Worm (Caenorhabditis elegans) whole organism, mixed stage, embryonic: ENCODE results near the gene R02E4.2.

Experiments used
- M03D4.4 ChIP-seq: sonication (generic microtip); optimal IDR thresholded peaks from 2 replicates; lab custom pipeline; 2017; ENCODE audit warnings: mild to moderate bottlenecking, missing genetic modification characterization, missing compliant biosample characterization
- ceh-39 ChIP-seq: fragments of 150-350 bp; optimal IDR thresholded peaks from 2 replicates; lab custom pipeline; 2014; ENCODE audit warnings: missing biosample characterization, missing genetic modification characterization
- ceh-43 ChIP-seq: fragments of 200-800 bp; sonication (Bioruptor generic); optimal IDR thresholded peaks from 2 replicates; lab custom pipeline; 2018; ENCODE audit warnings: mild to moderate bottlenecking, missing genetic modification characterization, moderate library complexity, missing compliant biosample characterization
- ces-1 ChIP-seq: fragments of 150-350 bp; optimal IDR thresholded peaks from 2 replicates; lab custom pipeline; 2014; ENCODE audit warnings: missing biosample characterization, missing genetic modification reagents, missing genetic modification characterization
- cnd-1 ChIP-seq: fragments of 200-800 bp; sonication (Bioruptor generic); optimal IDR thresholded peaks from 2 replicates; lab custom pipeline; 2018; ENCODE audit warnings: mild to moderate bottlenecking, missing genetic modification characterization, missing compliant biosample characterization
- elt-1 ChIP-seq: sonication (generic microtip); optimal IDR thresholded peaks from 2 replicates; lab custom pipeline; 2017; ENCODE audit warnings: missing genetic modification characterization, mild to moderate bottlenecking, missing compliant biosample characterization, antibody characterized with exemption, moderate library complexity, borderline replicate concordance; ENCODE audit not compliant: insufficient read depth
- elt-3 ChIP-seq: fragments of 150-350 bp; optimal IDR thresholded peaks from 2 replicates; lab custom pipeline; 2014; ENCODE audit warnings: missing biosample characterization, missing genetic modification characterization
- flh-1 ChIP-seq: fragments of 200-800 bp; sonication (Bioruptor generic); optimal IDR thresholded peaks from 2 replicates; lab custom pipeline; 2018; ENCODE audit warnings: mild to moderate bottlenecking, missing genetic modification characterization, moderate library complexity, missing compliant biosample characterization
- ham-2 ChIP-seq: fragments of 200-800 bp; sonication (Bioruptor generic); optimal IDR thresholded peaks from 2 replicates; lab custom pipeline; 2018; ENCODE audit warnings: mild to moderate bottlenecking, missing genetic modification characterization, missing compliant biosample characterization
- hlh-1 ChIP-seq: fragments of 150-350 bp; optimal IDR thresholded peaks from 2 replicates; lab custom pipeline; 2014; ENCODE audit warnings: missing biosample characterization, missing genetic modification reagents, missing genetic modification characterization
- lin-13 ChIP-seq: fragments of 150-350 bp; optimal IDR thresholded peaks from 2 replicates; lab custom pipeline; 2014; ENCODE audit warnings: missing biosample characterization, missing genetic modification characterization
- lin-32 ChIP-seq: fragments of 200-800 bp; sonication (Bioruptor generic); optimal IDR thresholded peaks from 2 replicates; lab custom pipeline; 2018; ENCODE audit warnings: mild to moderate bottlenecking, missing genetic modification characterization, missing compliant biosample characterization
- lsy-2 ChIP-seq: fragments of 150-350 bp; optimal IDR thresholded peaks from 2 replicates; lab custom pipeline; 2014; ENCODE audit warnings: missing biosample characterization, missing genetic modification characterization
- mab-5 ChIP-seq: fragments of 150-350 bp; optimal IDR thresholded peaks from 2 replicates; lab custom pipeline; 2014; ENCODE audit warnings: missing biosample characterization, missing genetic modification characterization
- mep-1 ChIP-seq: fragments of 150-350 bp; optimal IDR thresholded peaks from 2 replicates; lab custom pipeline; 2017; ENCODE audit warnings: missing biosample characterization, missing genetic modification reagents, missing genetic modification characterization, inconsistent platforms
- mls-2 ChIP-seq: sonication (generic microtip); optimal IDR thresholded peaks from 2 replicates; lab custom pipeline; 2016; ENCODE audit warnings: mild to moderate bottlenecking, missing genetic modification characterization, moderate library complexity, missing compliant biosample characterization
- nhr-2 ChIP-seq: fragments of 150-350 bp; optimal IDR thresholded peaks from 2 replicates; lab custom pipeline; 2014; ENCODE audit warnings: missing biosample characterization, missing genetic modification characterization
- nhr-28 ChIP-seq: fragments of 150-350 bp; optimal IDR thresholded peaks from 2 replicates; lab custom pipeline; 2014; ENCODE audit warnings: missing biosample characterization, missing genetic modification characterization
- nhr-76 ChIP-seq: sonication (generic microtip); optimal IDR thresholded peaks from 2 replicates; lab custom pipeline; 2017; ENCODE audit warnings: missing biosample characterization, missing genetic modification characterization
- sem-2 ChIP-seq: fragments of 200-800 bp; sonication (Bioruptor generic); optimal IDR thresholded peaks from 2 replicates; lab custom pipeline; 2018; ENCODE audit warnings: mild to moderate bottlenecking, missing genetic modification characterization, missing compliant biosample characterization
- snpc-4 ChIP-seq: fragments of 150-350 bp; optimal IDR thresholded peaks from 2 replicates; lab custom pipeline; 2014; ENCODE audit warnings: missing biosample characterization, missing genetic modification characterization
- unc-120 ChIP-seq: sonication (generic microtip); optimal IDR thresholded peaks from 2 replicates; lab custom pipeline; 2017; ENCODE audit warnings: missing genetic modification characterization, missing compliant biosample characterization; ENCODE audit not compliant: poor library complexity, severe bottlenecking
- unc-62 ChIP-seq: fragments of 150-350 bp; optimal IDR thresholded peaks from 2 replicates; lab custom pipeline; 2014; ENCODE audit warnings: missing biosample characterization, missing genetic modification reagents, missing genetic modification characterization
- zip-8 ChIP-seq: fragments of 150-350 bp; optimal IDR thresholded peaks from 2 replicates; lab custom pipeline; 2014; ENCODE audit warnings: missing biosample characterization, missing genetic modification characterization

The R02E4.2 gene

ce11 chrX:4104435-4104834, 2.8 kb upstream of the R02E4.2 start, which contains the start of gene R02E4.1:
Gene R02E4.1 (minus strand): TSS chrX:4104535.
- TF ChIP-seq unc-120 (no peak), cnd-1 (tag; lab: Kevin White, UChicago) (no peak)

- no peak for TF ChIP-seq mab-5 (tag; lab: Kevin White, UChicago)
- peak; percentile 74 for TF ChIP-seq hlh-1 (tag; lab: Kevin White, UChicago)
- TF ChIP-seq unc-62 = peak; percentile 81
- TF ChIP-seq ces-1 (GFP tag; lab: Kevin White, UChicago) = no peak
- TF ChIP-seq flh-1 (GFP tag; lab: Kevin White, UChicago) = no peak
- no peak for TF ChIP-seq mep-1 (tag; lab: Kevin White, UChicago)
- no peak for TF ChIP-seq nhr-2 (tag; lab: Kevin White, UChicago)
- TF ChIP-seq zip-8 (tag; lab: Kevin White, UChicago) = no peak
- no peak for TF ChIP-seq nhr-76 (tag; lab: Kevin White, UChicago)
Observed at ce11 chrX:4109970-4110369, 2.7 kb downstream of the R02E4.2 start.

- TF ChIP-seq hlh-1 (tag; lab: Kevin White, UChicago) (no peak), elt-3 (tag; lab: Kevin White, UChicago) (peak; percentile 12)
Observed at ce11 chrX:4111416-4111815, 4.2 kb downstream of the R02E4.2 start, which contains the start of gene F09F9.2. Gene F09F9.2 (minus strand): TSS chrX:4111440.

- TF ChIP-seq nhr-2 (tag; lab: Kevin White, UChicago) (no peak), ces-1 (GFP tag; lab: Kevin White, UChicago) (no peak), M03D4.4 (no peak), lin-13 (no peak)
Observed at ce11 chrX:4115026-4115425, 7.8 kb downstream of the R02E4.2 start, which contains the start of gene F09F9.1. Gene F09F9.1 (plus strand): TSS chrX:4115326.

ce11 chrX:4117626-4118025, 10.4 kb downstream of the R02E4.2 start, which contains the start of gene F09F9.5:
Gene F09F9.5 (plus strand): TSS chrX:4117926.
- no peak for TF ChIP-seq ham-2 (GFP tag; lab: Kevin White, UChicago)

ce11 chrX:4120935-4121334, 13.7 kb downstream of the R02E4.2 start, which contains the start of gene F09F9.3:
Gene F09F9.3 (minus strand): TSS chrX:4121035.
- no peak for TF ChIP-seq nhr-76 (tag; lab: Kevin White, UChicago)
- no peak for TF ChIP-seq mep-1 (tag; lab: Kevin White, UChicago)
- no peak for TF ChIP-seq sem-2 (GFP tag; lab: Kevin White, UChicago)
- no peak for TF ChIP-seq ceh-43
- TF ChIP-seq M03D4.4 = no peak
- TF ChIP-seq ham-2 (GFP tag; lab: Kevin White, UChicago) = no peak
- TF ChIP-seq nhr-28 (tag; lab: Kevin White, UChicago) = no peak
- no peak for TF ChIP-seq snpc-4 (tag; lab: Kevin White, UChicago)
- TF ChIP-seq nhr-2 (tag; lab: Kevin White, UChicago) = no peak
- TF ChIP-seq lsy-2 (tag; lab: Kevin White, UChicago) = no peak
- TF ChIP-seq ces-1 (GFP tag; lab: Kevin White, UChicago) = no peak
- TF ChIP-seq unc-120 = no peak
- TF ChIP-seq elt-1 (tag; lab: Kevin White, UChicago) = no peak
- TF ChIP-seq, all 35 proteins: peak for 0

- peak; percentile 83 for TF ChIP-seq ces-1 (GFP tag; lab: Kevin White, UChicago)
- no peak for TF ChIP-seq flh-1 (GFP tag; lab: Kevin White, UChicago)
- TF ChIP-seq unc-62 = peak; percentile 26
Observed at ce11 chrX:4123368-4123767, 16.1 kb downstream of the R02E4.2 start.

- TF ChIP-seq mls-2 (tag; lab: Kevin White, UChicago) (no peak), cnd-1 (tag; lab: Kevin White, UChicago) (peak; percentile 60), ces-1 (GFP tag; lab: Kevin White, UChicago) (peak; percentile 99), nhr-2 (tag; lab: Kevin White, UChicago) (peak; percentile 61), lin-32 (peak; percentile 54), ceh-39 (tag; lab: Kevin White, UChicago) (no peak)
Observed at ce11 chrX:4125165-4125803, 18.0 kb downstream of the R02E4.2 start.
